Fruit fly (Drosophila melanogaster) whole organism, prepupa: ENCODE results near the gene CG40198.

ENCODE experiments used
- Blimp-1 ChIP-seq: fragments of 200-800 bp; sonication (Bioruptor generic); optimal IDR thresholded peaks from 3 replicates; lab custom pipeline; 2017; ENCODE audit warnings: missing biosample characterization, missing genetic modification characterization, mild to moderate bottlenecking, moderate library complexity, missing genetic modification reagents
- CG11762 ChIP-seq: fragments of 200-800 bp; sonication (Bioruptor generic); optimal IDR thresholded peaks from 3 replicates; lab custom pipeline; 2016; ENCODE audit warnings: missing biosample characterization, missing genetic modification characterization; ENCODE audit not compliant: insufficient read depth
- CG15336 ChIP-seq: fragments of 200-800 bp; sonication (Bioruptor generic); IDR thresholded peaks from 2 replicates; pipeline ENCODE4 v1.3.6; 2022; ENCODE audit warnings: missing biosample characterization, missing genetic modification characterization
- CG6792 ChIP-seq: fragments of 200-800 bp; sonication (Bioruptor generic); optimal IDR thresholded peaks from 3 replicates; lab custom pipeline; 2016; ENCODE audit warnings: missing biosample characterization, missing genetic modification characterization
- CG8319 ChIP-seq: fragments of 200-800 bp; sonication (Bioruptor generic); optimal IDR thresholded peaks from 3 replicates; lab custom pipeline; 2016; ENCODE audit warnings: missing biosample characterization, missing genetic modification characterization
- Eip78C ChIP-seq: fragments of 200-800 bp; sonication (Bioruptor generic); peaks from one replicate; lab custom pipeline; 2016; ENCODE audit warnings: missing biosample characterization, missing genetic modification characterization
- Eip93F ChIP-seq: fragments of 200-800 bp; sonication (Bioruptor generic); optimal IDR thresholded peaks from 2 replicates; lab custom pipeline; 2016; ENCODE audit warnings: missing biosample characterization, mild to moderate bottlenecking, missing genetic modification characterization
- Hr39 ChIP-seq: fragments of 200-800 bp; sonication (Bioruptor generic); optimal IDR thresholded peaks from 2 replicates; lab custom pipeline; 2016; ENCODE audit warnings: missing biosample characterization, missing genetic modification characterization
- OdsH ChIP-seq: fragments of 200-800 bp; sonication (Bioruptor generic); optimal IDR thresholded peaks from 3 replicates; lab custom pipeline; 2016; ENCODE audit warnings: missing biosample characterization, missing genetic modification characterization
- Sox102F ChIP-seq: fragments of 200-800 bp; sonication (Bioruptor generic); optimal IDR thresholded peaks from 2 replicates; lab custom pipeline; 2016; ENCODE audit warnings: missing biosample characterization, mild to moderate bottlenecking, missing genetic modification characterization
- salr ChIP-seq, 2 experiments: fragments of 200-800 bp; sonication (Bioruptor generic); optimal IDR thresholded peaks; 3 replicates each; lab custom pipeline; 2016 to 2018; ENCODE audit warnings: missing biosample characterization in 2 of 2, missing genetic modification characterization in 2 of 2, mild to moderate bottlenecking in 1 of 2
- ss ChIP-seq, 2 experiments: fragments of 200-800 bp; sonication (Bioruptor generic); optimal IDR thresholded peaks; 2 replicates in 1 of 2; 3 replicates in 1 of 2; lab custom pipeline; 2017 to 2018; ENCODE audit warnings: mild to moderate bottlenecking in 2 of 2, missing biosample characterization in 2 of 2, missing genetic modification characterization in 2 of 2, moderate library complexity in 1 of 2
- topi ChIP-seq: fragments of 200-800 bp; sonication (Bioruptor generic); optimal IDR thresholded peaks from 3 replicates; lab custom pipeline; 2016; ENCODE audit warnings: missing biosample characterization, missing genetic modification characterization

DNA sequence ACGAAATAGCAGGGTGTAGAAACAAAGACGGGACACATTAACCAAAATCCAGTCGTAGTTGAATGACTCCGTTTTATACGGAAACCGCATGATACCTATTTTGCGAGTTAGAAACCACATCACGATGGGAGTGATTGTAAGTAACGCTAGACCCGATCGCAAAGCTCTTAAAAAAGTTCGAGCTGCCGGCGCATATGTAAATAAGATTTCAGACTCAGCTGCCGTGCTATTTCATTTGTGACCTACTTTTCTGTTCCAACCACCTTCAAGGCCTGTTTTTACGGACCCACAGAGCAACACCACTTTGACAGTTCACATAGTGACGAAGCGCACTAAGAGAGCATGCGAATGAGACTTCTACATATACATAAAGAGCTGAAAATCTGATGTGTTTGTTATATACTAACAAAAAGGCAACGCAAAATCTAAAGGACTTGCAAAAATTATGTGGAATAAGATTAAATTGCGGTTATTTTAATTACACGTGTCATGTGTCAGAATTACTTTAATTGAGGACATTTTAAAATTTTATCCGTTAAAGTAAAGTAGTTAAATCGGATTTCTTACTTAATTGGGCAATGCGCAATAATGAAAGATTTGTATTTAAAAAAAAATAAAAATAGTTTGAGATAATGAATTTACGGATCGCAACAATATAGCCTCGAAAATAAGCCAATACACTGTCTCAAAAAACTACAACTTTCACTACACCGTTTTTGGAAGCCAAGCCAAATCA, 16.9 kb upstream of the CG40198 start:
- TF ChIP-seq CG15336 (GFP tag; lab: Robert Waterston, UW) (no peak), Hr39 (GFP tag; lab: Kevin White, UChicago) (no peak), salr (GFP tag; optimal IDR thresholded peaks at IDR 0.05; lab: Kevin White, UChicago) (peak in 1 of 2 experiments; percentile 19), Eip93F (GFP tag; lab: Kevin White, UChicago) (no peak), Sox102F (GFP tag; lab: Kevin White, UChicago) (no peak), topi (GFP tag; lab: Kevin White, UChicago) (no peak), CG6792 (no peak), OdsH (no peak), CG8319 (GFP tag; lab: Kevin White, UChicago) (no peak), Eip78C (GFP tag; lab: Kevin White, UChicago) (peak; percentile 54), CG11762 (GFP tag; lab: Kevin White, UChicago) (no peak), Blimp-1 (GFP tag; lab: Kevin White, UChicago) (no peak), ss (GFP tag; optimal IDR thresholded peaks at IDR 0.05; lab: Kevin White, UChicago) (no peak)
